Fruit fly (Drosophila melanogaster): ENCODE data around the gene Coq2.

DNA sequence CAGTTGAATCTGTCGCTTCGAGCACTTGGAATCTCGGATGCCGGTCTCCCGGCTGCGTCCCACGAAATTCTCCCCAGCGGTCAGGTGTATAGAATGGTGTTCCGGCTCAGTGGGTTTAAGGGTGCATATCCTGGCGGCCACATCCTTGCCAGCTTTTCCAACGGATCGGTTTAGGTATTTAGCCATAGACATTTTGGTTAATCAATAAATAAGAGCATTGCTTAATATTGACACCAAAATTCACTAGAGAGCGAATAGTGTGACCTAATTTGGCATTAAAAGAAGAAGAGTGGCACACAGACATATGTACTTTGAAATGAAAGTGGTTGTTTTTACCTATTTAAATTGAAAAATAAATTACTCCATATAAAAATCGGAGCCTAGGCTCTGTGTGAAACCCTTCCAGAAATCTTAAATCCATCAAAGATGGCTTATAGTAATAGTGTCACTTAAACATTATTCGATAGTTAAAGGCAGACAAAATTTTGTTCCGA, 27.0 kb upstream of the Coq2 start, which contains the start of the genes PNKP and COX7AL:
- TF ChIP-seq Hr96 (GFP tag; optimal IDR thresholded peaks at IDR 0.05), result no peak
- TF ChIP-seq Mnt (GFP tag; optimal IDR thresholded peaks at IDR 0.05), result no peak

Data from whole organism, adult.